Fruit fly (Drosophila melanogaster) whole organism, adult: Measurements from ENCODE around the gene gig.

ENCODE experiments used
- CG11617 ChIP-seq: fragments of 200-800 bp; sonication (Bioruptor generic); optimal IDR thresholded peaks from 2 replicates; lab custom pipeline; 2017; ENCODE audit warnings: mild to moderate bottlenecking, missing biosample characterization, missing genetic modification reagents, missing genetic modification characterization
- CG12768 ChIP-seq: fragments of 200-800 bp; sonication (Bioruptor generic); optimal IDR thresholded peaks from 2 replicates; lab custom pipeline; 2017; ENCODE audit warnings: missing biosample characterization, missing genetic modification characterization, mild to moderate bottlenecking, moderate library complexity, missing genetic modification reagents
- CG14711 ChIP-seq: fragments of 200-800 bp; sonication (Bioruptor generic); optimal IDR thresholded peaks from 2 replicates; lab custom pipeline; 2018; ENCODE audit warnings: missing biosample characterization, mild to moderate bottlenecking, missing genetic modification characterization, moderate library complexity
- CG1620 ChIP-seq: fragments of 200-800 bp; sonication (Bioruptor generic); optimal IDR thresholded peaks from 2 replicates; lab custom pipeline; 2016; ENCODE audit warnings: missing biosample characterization, missing genetic modification characterization
- CG33017 ChIP-seq: fragments of 200-800 bp; sonication (Bioruptor generic); optimal IDR thresholded peaks from 2 replicates; lab custom pipeline; 2018; ENCODE audit warnings: missing biosample characterization, mild to moderate bottlenecking, missing genetic modification characterization, moderate library complexity
- CG5204 ChIP-seq: fragments of 200-800 bp; sonication (Bioruptor generic); optimal IDR thresholded peaks from 2 replicates; lab custom pipeline; 2016; ENCODE audit warnings: missing biosample characterization, missing genetic modification characterization
- CG7045 ChIP-seq: fragments of 200-800 bp; sonication (Bioruptor generic); optimal IDR thresholded peaks from 2 replicates; lab custom pipeline; 2017; ENCODE audit warnings: missing biosample characterization, mild to moderate bottlenecking, missing genetic modification characterization
- CG7101 ChIP-seq: fragments of 200-800 bp; sonication (Bioruptor generic); optimal IDR thresholded peaks from 2 replicates; lab custom pipeline; 2018; ENCODE audit warnings: missing biosample characterization, mild to moderate bottlenecking, missing genetic modification characterization, moderate library complexity
- Clk ChIP-seq: fragments of 200-800 bp; sonication (Bioruptor generic); optimal IDR thresholded peaks from 2 replicates; lab custom pipeline; 2017; ENCODE audit warnings: missing biosample characterization, missing genetic modification characterization
- Crg-1 ChIP-seq: fragments of 200-800 bp; sonication (Bioruptor generic); optimal IDR thresholded peaks from 2 replicates; lab custom pipeline; 2016; ENCODE audit warnings: missing biosample characterization, missing genetic modification characterization
- Hr96 ChIP-seq: fragments of 200-800 bp; sonication (Bioruptor generic); optimal IDR thresholded peaks from 2 replicates; lab custom pipeline; 2016; ENCODE audit warnings: missing biosample characterization, missing genetic modification characterization
- Mnt ChIP-seq: fragments of 200-800 bp; sonication (Bioruptor generic); optimal IDR thresholded peaks from 2 replicates; lab custom pipeline; 2016; ENCODE audit warnings: missing biosample characterization, mild to moderate bottlenecking, missing genetic modification characterization
- bab1 ChIP-seq: fragments of 200-800 bp; sonication (Bioruptor generic); optimal IDR thresholded peaks from 3 replicates; lab custom pipeline; 2019; ENCODE audit warnings: missing biosample characterization, mild to moderate bottlenecking, missing genetic modification characterization, moderate library complexity
- cic ChIP-seq: fragments of 200-800 bp; sonication (Bioruptor generic); optimal IDR thresholded peaks from 2 replicates; lab custom pipeline; 2017; ENCODE audit warnings: missing biosample characterization, mild to moderate bottlenecking, missing genetic modification characterization, moderate library complexity
- cnc ChIP-seq, 2 experiments: fragments of >200 bp; optimal IDR thresholded peaks; 2 replicates each; lab custom pipeline; 2017
- kay ChIP-seq: fragments of 200-800 bp; sonication (Bioruptor generic); peaks from one replicate; lab custom pipeline; 2016; ENCODE audit warnings: missing biosample characterization, missing genetic modification characterization, borderline replicate concordance
- ovo ChIP-seq: fragments of 200-800 bp; sonication (Bioruptor generic); optimal IDR thresholded peaks from 2 replicates; lab custom pipeline; 2016; ENCODE audit warnings: missing biosample characterization, missing genetic modification characterization
- pad ChIP-seq: fragments of 200-800 bp; sonication (Bioruptor generic); optimal IDR thresholded peaks from 3 replicates; lab custom pipeline; 2017; ENCODE audit warnings: missing biosample characterization, missing genetic modification characterization, mild to moderate bottlenecking, moderate library complexity, missing genetic modification reagents
- tj ChIP-seq: fragments of 200-800 bp; sonication (Bioruptor generic); optimal IDR thresholded peaks from 3 replicates; lab custom pipeline; 2017; ENCODE audit warnings: missing biosample characterization, mild to moderate bottlenecking, missing genetic modification characterization, moderate library complexity
- toe ChIP-seq: fragments of 200-800 bp; sonication (Bioruptor generic); optimal IDR thresholded peaks from 2 replicates; lab custom pipeline; 2016; ENCODE audit warnings: missing biosample characterization, missing genetic modification characterization

The gig gene

dm6 chr3L:20111434-20111833 lies 17.5 kb upstream of the gig start, which contains the start of gene Ir76b:
Gene Ir76b (minus strand): TSS chr3L:20111534.
- TF ChIP-seq CG14711 (tag; lab: Kevin White, UChicago) (no peak), CG7045 (GFP tag; lab: Kevin White, UChicago) (no peak), Mnt (no peak), CG12768 (GFP tag; lab: Kevin White, UChicago) (no peak), Hr96 (GFP tag; lab: Kevin White, UChicago) (no peak), cic (GFP tag; lab: Kevin White, UChicago) (no peak)

DNA sequence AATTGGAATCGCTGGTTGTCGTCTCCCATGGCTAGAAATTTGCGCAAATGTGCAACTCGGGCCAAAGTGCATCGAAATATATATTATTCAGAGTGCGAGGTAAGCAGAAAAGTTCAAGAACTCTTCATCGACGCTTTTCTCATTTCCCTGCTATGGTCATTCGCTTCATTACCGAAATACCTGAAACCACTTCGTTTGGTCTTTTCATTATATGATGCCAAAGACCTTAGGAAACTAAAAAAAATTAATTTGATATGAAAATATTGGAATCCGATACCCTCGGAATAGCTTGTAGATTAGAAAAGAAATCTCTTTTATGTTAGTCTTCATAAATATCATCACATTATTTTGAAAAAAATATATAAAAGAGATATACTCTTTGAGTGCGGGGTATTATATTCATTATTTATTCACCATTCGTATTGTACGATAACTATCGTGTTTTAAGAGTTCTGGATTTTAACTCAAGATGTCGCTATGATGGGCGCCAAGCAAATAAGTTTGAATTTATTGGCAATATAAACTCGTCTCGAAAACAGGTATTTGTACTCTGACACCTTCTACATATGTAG lies 16.1 kb upstream of the gig start, which contains the start of gene CG14187:
Gene CG14187, minus strand, starts transcription at position 51 of the 572 bp plus-strand sequence.
- no peak for TF ChIP-seq CG33017 (tag; lab: Kevin White, UChicago)
- TF ChIP-seq CG12768 (GFP tag; lab: Kevin White, UChicago): no peak
- TF ChIP-seq bab1: peak; percentile 79
- no peak for TF ChIP-seq cic (GFP tag; lab: Kevin White, UChicago)
- no peak for TF ChIP-seq cnc (optimal IDR thresholded peaks at IDR 0.05; lab: Kevin White, UChicago)
- TF ChIP-seq toe: no peak
- peak; percentile 73 for TF ChIP-seq tj (GFP tag; lab: Kevin White, UChicago)
- TF ChIP-seq CG1620 (GFP tag; lab: Kevin White, UChicago): no peak
- TF ChIP-seq kay (GFP tag; lab: Kevin White, UChicago): no peak
- no peak for TF ChIP-seq CG7101 (tag; lab: Kevin White, UChicago)
- TF ChIP-seq CG11617 (GFP tag; lab: Kevin White, UChicago): no peak
- TF ChIP-seq CG7045 (GFP tag; lab: Kevin White, UChicago): no peak

DNA sequence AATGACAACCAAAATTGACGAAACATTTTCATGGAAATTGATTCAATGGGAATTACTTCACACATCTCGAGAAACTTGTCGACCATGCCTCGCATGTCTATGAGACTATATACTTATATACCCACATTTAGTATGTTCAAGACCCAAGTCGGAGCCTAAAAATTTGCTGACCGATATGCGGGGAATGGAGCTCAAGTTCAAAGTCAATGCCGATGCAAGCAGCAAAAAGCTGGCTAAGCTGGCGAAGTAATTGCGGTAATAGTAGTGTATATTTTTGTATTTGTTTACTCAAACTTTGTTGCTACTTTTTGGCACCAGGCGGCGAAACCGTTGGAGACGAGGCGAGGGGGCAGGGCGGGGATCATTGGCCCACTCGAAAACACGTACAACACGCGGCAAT lies 5.9 kb upstream of the gig start:
- no peak for TF ChIP-seq CG5204 (GFP tag; lab: Kevin White, UChicago)
- peak; percentile 61 for TF ChIP-seq tj (GFP tag; lab: Kevin White, UChicago)
- peak; percentile 12 for TF ChIP-seq kay (GFP tag; lab: Kevin White, UChicago)

dm6 chr3L:20126106-20126505 lies 2.9 kb upstream of the gig start:
- no peak for TF ChIP-seq bab1
- TF ChIP-seq pad (GFP tag; lab: Kevin White, UChicago): no peak
- TF ChIP-seq Hr96 (GFP tag; lab: Kevin White, UChicago): no peak
- TF ChIP-seq tj (GFP tag; lab: Kevin White, UChicago): no peak
- no peak for TF ChIP-seq CG7045 (GFP tag; lab: Kevin White, UChicago)
- TF ChIP-seq Clk (GFP tag; lab: Kevin White, UChicago): no peak
- no peak for TF ChIP-seq Crg-1 (GFP tag; lab: Kevin White, UChicago)
- no peak for TF ChIP-seq cic (GFP tag; lab: Kevin White, UChicago)
- TF ChIP-seq toe: no peak
- TF ChIP-seq CG14711 (tag; lab: Kevin White, UChicago): no peak
- TF ChIP-seq ovo (GFP tag; lab: Kevin White, UChicago): no peak
- no peak for TF ChIP-seq cnc (optimal IDR thresholded peaks at IDR 0.05; lab: Kevin White, UChicago)
- TF ChIP-seq Mnt: no peak
- TF ChIP-seq CG12768 (GFP tag; lab: Kevin White, UChicago): no peak
- no peak for TF ChIP-seq CG33017 (tag; lab: Kevin White, UChicago)

dm6 chr3L:20127281-20127680 lies 1.7 kb upstream of the gig start, which contains the start of gene CG7365:
Gene CG7365 (minus strand): TSS chr3L:20127381.
- no peak for TF ChIP-seq CG33017 (tag; lab: Kevin White, UChicago)
- no peak for TF ChIP-seq CG14711 (tag; lab: Kevin White, UChicago)
- TF ChIP-seq bab1: no peak
- no peak for TF ChIP-seq CG1620 (GFP tag; lab: Kevin White, UChicago)
- TF ChIP-seq CG5204 (GFP tag; lab: Kevin White, UChicago): no peak
- TF ChIP-seq CG11617 (GFP tag; lab: Kevin White, UChicago): no peak
- no peak for TF ChIP-seq tj (GFP tag; lab: Kevin White, UChicago)
- TF ChIP-seq Clk (GFP tag; lab: Kevin White, UChicago): no peak
- TF ChIP-seq CG12768 (GFP tag; lab: Kevin White, UChicago): no peak
- no peak for TF ChIP-seq cic (GFP tag; lab: Kevin White, UChicago)
- TF ChIP-seq Crg-1 (GFP tag; lab: Kevin White, UChicago): no peak
- no peak for TF ChIP-seq toe
- TF ChIP-seq ovo (GFP tag; lab: Kevin White, UChicago): no peak

dm6 chr3L:20131643-20132042 lies 2.7 kb downstream of the gig start, which contains the start of gene obst-J:
Gene obst-J (minus strand): TSS chr3L:20131743.
- no peak for TF ChIP-seq pad (GFP tag; lab: Kevin White, UChicago)
- TF ChIP-seq cic (GFP tag; lab: Kevin White, UChicago): no peak
- TF ChIP-seq CG7101 (tag; lab: Kevin White, UChicago): no peak
- no peak for TF ChIP-seq CG11617 (GFP tag; lab: Kevin White, UChicago)
- no peak for TF ChIP-seq Crg-1 (GFP tag; lab: Kevin White, UChicago)
- no peak for TF ChIP-seq Clk (GFP tag; lab: Kevin White, UChicago)
- no peak for TF ChIP-seq CG5204 (GFP tag; lab: Kevin White, UChicago)
- TF ChIP-seq Hr96 (GFP tag; lab: Kevin White, UChicago): no peak
- no peak for TF ChIP-seq CG14711 (tag; lab: Kevin White, UChicago)
